Fruit fly (Drosophila melanogaster): ENCODE data around the gene CG33191.

dm6 chr3R:8814029-8814647, 34.4 kb upstream of the CG33191 start:
- TF ChIP-seq Dfd (GFP tag; optimal IDR thresholded peaks at IDR 0.05) (no peak), GATAd (GFP tag; optimal IDR thresholded peaks at IDR 0.05) (no peak), pan (optimal IDR thresholded peaks at IDR 0.05) (no peak), lola (GFP tag; optimal IDR thresholded peaks at IDR 0.05) (no peak), psq (GFP tag; optimal IDR thresholded peaks at IDR 0.05) (no peak), OdsH (GFP tag; optimal IDR thresholded peaks at IDR 0.05) (no peak), woc (GFP tag; optimal IDR thresholded peaks at IDR 0.05) (no peak), rgr (GFP tag; optimal IDR thresholded peaks at IDR 0.05) (no peak), Hr78 (GFP tag; optimal IDR thresholded peaks at IDR 0.05) (no peak), Hr83 (GFP tag; optimal IDR thresholded peaks at IDR 0.05; ENCODE audit: poor library complexity, severe bottlenecking) (no peak), Hnf4 (GFP tag; optimal IDR thresholded peaks at IDR 0.05) (no peak), ey (GFP tag; optimal IDR thresholded peaks at IDR 0.05) (no peak), sage (GFP tag; optimal IDR thresholded peaks at IDR 0.05) (no peak), dmrt93B (GFP tag; optimal IDR thresholded peaks at IDR 0.05) (no peak)

All from whole organism, wandering third instar larva.